Worm (Caenorhabditis elegans) whole organism, midembryonic: ENCODE data around the gene gst-24.

Experiments
- T22C8.4 ChIP-seq: fragments of 200-800 bp; sonication (Bioruptor generic); IDR thresholded peaks from 2 replicates; pipeline ENCODE4 v1.3.6; 2022; ENCODE audit warnings: missing genetic modification characterization, missing compliant biosample characterization
- cog-1 ChIP-seq: sonication (generic microtip); optimal IDR thresholded peaks from 2 replicates; lab custom pipeline; 2016; ENCODE audit warnings: missing genetic modification characterization, missing compliant biosample characterization
- flt-1 ChIP-seq: fragments of 200-800 bp; sonication (Bioruptor generic); IDR thresholded peaks from 2 replicates; pipeline ENCODE4 v1.3.6; 2022; ENCODE audit warnings: missing genetic modification characterization, missing compliant biosample characterization
- klf-2 ChIP-seq: fragments of 200-800 bp; sonication (Bioruptor generic); conservative IDR thresholded peaks from 2 replicates; pipeline ENCODE4 v1.3.6; 2022; ENCODE audit warnings: missing genetic modification reagents, missing genetic modification characterization, missing compliant biosample characterization
- med-1 ChIP-seq: sonication (generic microtip); optimal IDR thresholded peaks from 2 replicates; lab custom pipeline; 2017; ENCODE audit warnings: missing genetic modification characterization, mild to moderate bottlenecking, missing compliant biosample characterization, antibody characterized with exemption, missing genetic modification reagents; ENCODE audit not compliant: insufficient read depth
- tab-1 ChIP-seq: fragments of 200-800 bp; sonication (Bioruptor generic); IDR thresholded peaks from 2 replicates; pipeline ENCODE4 v1.3.6; 2022; ENCODE audit warnings: missing genetic modification characterization, missing compliant biosample characterization
- ztf-29 ChIP-seq: fragments of 200-800 bp; sonication (Bioruptor generic); IDR thresholded peaks from 2 replicates; pipeline ENCODE4 v1.3.6; 2022; ENCODE audit warnings: missing genetic modification reagents, missing genetic modification characterization, missing compliant biosample characterization

- TF ChIP-seq ztf-29 (GFP tag; lab: Robert Waterston, UW) (no peak), klf-2 (GFP tag; lab: Robert Waterston, UW) (no peak), flt-1 (no peak; the same call in 1 of the 2 replicates), med-1 (GFP tag; lab: Kevin White, UChicago) (no peak), tab-1 (GFP tag; lab: Robert Waterston, UW) (no peak), cog-1 (tag; lab: Kevin White, UChicago) (peak; percentile 33), T22C8.4 (GFP tag; lab: Robert Waterston, UW) (peak; percentile 24; the same call in 1 of the 2 replicates)
Observed at ce11 chrII:13575018-13575948, 35.9 kb downstream of the gst-24 start, which contains the start of the genes mrpl-37 and lin-38.
